Worm (Caenorhabditis elegans): ENCODE measurements around the gene Y39F10A.1.
"Not testable (repeated sequence)": the region's sequence is repeated elsewhere in the genome, so short reads cannot be mapped to it uniquely, and the experiment has no call there.

The Y39F10A.1 gene

ce11 chrII:821514-821913 lies 46.4 kb downstream of the Y39F10A.1 start, which contains the start of gene F46F5.8:
TSS of gene F46F5.8 (minus strand) at chrII:821614.
- TF ChIP-seq ZK546.5 (tag; optimal IDR thresholded peaks at IDR 0.05) (no peak), elt-3 (tag; optimal IDR thresholded peaks at IDR 0.05) (no peak), gmeb-1 (tag; optimal IDR thresholded peaks at IDR 0.05) (no peak), nhr-77 (tag; optimal IDR thresholded peaks at IDR 0.05) (no peak), ama-1 (optimal IDR thresholded peaks at IDR 0.05) (no peak), nhr-129 (tag; optimal IDR thresholded peaks at IDR 0.05) (no peak), nhr-21 (tag; optimal IDR thresholded peaks at IDR 0.05) (no peak), snpc-4 (tag; optimal IDR thresholded peaks at IDR 0.05) (no peak), lin-13 (GFP tag; optimal IDR thresholded peaks at IDR 0.05) (no peak), unc-62 (GFP tag; optimal IDR thresholded peaks at IDR 0.05) (no peak), sem-4 (tag; optimal IDR thresholded peaks at IDR 0.05) (no peak), sma-9 (GFP tag; optimal IDR thresholded peaks at IDR 0.05) (no peak), sma-9 (tag; optimal IDR thresholded peaks at IDR 0.05) (no peak), ceh-82 (tag; optimal IDR thresholded peaks at IDR 0.05) (no peak)

ce11 chrII:822730-823129 lies 47.6 kb downstream of the Y39F10A.1 start, which contains the start of gene msrp-4:
TSS of gene msrp-4 (minus strand) at chrII:822830.
- not testable (repeated sequence) for TF ChIP-seq nhr-6, snpc-4, nhr-237 (tag; optimal IDR thresholded peaks at IDR 0.05)

ce11 chrII:823529-823928 lies 48.4 kb downstream of the Y39F10A.1 start, which contains the start of gene F46F5.10:
TSS of gene F46F5.10 (plus strand) at chrII:823829.
- TF ChIP-seq crh-2 (tag; optimal IDR thresholded peaks at IDR 0.05) (no peak), egl-27 (tag; optimal IDR thresholded peaks at IDR 0.05) (no peak), ztf-1 (GFP tag; conservative IDR thresholded peaks at IDR 0.05) (no peak), F13H6.1 (tag; optimal IDR thresholded peaks at IDR 0.05) (no peak), gmeb-1 (tag; optimal IDR thresholded peaks at IDR 0.05) (no peak), nhr-10 (tag; optimal IDR thresholded peaks at IDR 0.05) (no peak), nhr-237 (tag; optimal IDR thresholded peaks at IDR 0.05) (no peak), lsy-2 (tag; optimal IDR thresholded peaks at IDR 0.05) (no peak), nhr-12 (tag; optimal IDR thresholded peaks at IDR 0.05) (no peak), sem-4 (tag; optimal IDR thresholded peaks at IDR 0.05) (no peak), sma-3 (GFP tag; optimal IDR thresholded peaks at IDR 0.05) (no peak), ama-1 (optimal IDR thresholded peaks at IDR 0.05) (no peak), nhr-23 (tag; optimal IDR thresholded peaks at IDR 0.05) (no peak), nhr-21 (tag; optimal IDR thresholded peaks at IDR 0.05) (no peak), skn-1 (tag; optimal IDR thresholded peaks at IDR 0.05) (no peak), aly-2 (tag; optimal IDR thresholded peaks at IDR 0.05) (no peak), ceh-82 (tag; optimal IDR thresholded peaks at IDR 0.05) (no peak), elt-3 (tag; optimal IDR thresholded peaks at IDR 0.05) (no peak), ztf-4 (tag; optimal IDR thresholded peaks at IDR 0.05) (no peak)

- TF ChIP-seq elt-3 (tag; optimal IDR thresholded peaks at IDR 0.05) (no peak), unc-62 (GFP tag; optimal IDR thresholded peaks at IDR 0.05) (no peak), sem-4 (tag; optimal IDR thresholded peaks at IDR 0.05) (no peak), mbf-1 (tag; optimal IDR thresholded peaks at IDR 0.05) (no peak), nhr-10 (tag; optimal IDR thresholded peaks at IDR 0.05) (no peak)
Measured at ce11 chrII:825521-825920, 50.4 kb downstream of the Y39F10A.1 start, which contains the start of gene F28A10.1. TSS of gene F28A10.1 (plus strand) at chrII:825821.

Data from whole organism, L2 larva.